Worm (Caenorhabditis elegans) whole organism, late embryonic: ENCODE measurements around the gene C04G2.5.

Experiments
- F13H6.1 ChIP-seq: sonication (generic microtip); optimal IDR thresholded peaks from 2 replicates; lab custom pipeline; 2016; ENCODE audit warnings: missing genetic modification characterization, missing compliant biosample characterization
- ahr-1 ChIP-seq: sonication (generic microtip); optimal IDR thresholded peaks from 2 replicates; lab custom pipeline; 2016; ENCODE audit warnings: missing genetic modification characterization, missing compliant biosample characterization
- ama-1 ChIP-seq: fragments of 150-350 bp; optimal IDR thresholded peaks from 2 replicates; lab custom pipeline; 2014
- ceh-45 ChIP-seq: fragments of 200-800 bp; sonication (Bioruptor generic); IDR thresholded peaks from 2 replicates; pipeline ENCODE4 v1.3.6; 2022; ENCODE audit warnings: missing genetic modification reagents, missing genetic modification characterization, missing compliant biosample characterization
- dve-1 ChIP-seq: sonication (generic microtip); optimal IDR thresholded peaks from 2 replicates; lab custom pipeline; 2017; ENCODE audit warnings: antibody characterized with exemption, mild to moderate bottlenecking, missing genetic modification characterization, missing compliant biosample characterization
- nfya-1 ChIP-seq: sonication (generic microtip); optimal IDR thresholded peaks from 2 replicates; lab custom pipeline; 2017; ENCODE audit warnings: missing genetic modification characterization, mild to moderate bottlenecking, missing compliant biosample characterization, antibody characterized with exemption, moderate library complexity
- unc-3 ChIP-seq, 2 experiments: fragments of 200-800 bp in 1 of 2; sonication (Bioruptor generic) in 1 of 2; sonication (generic microtip) in 1 of 2; conservative IDR thresholded peaks in 1 of 2; optimal IDR thresholded peaks in 1 of 2; 2 replicates each; pipeline versions ENCODE4 v1.3.6 to Lab custom; 2016 to 2022; ENCODE audit warnings: missing compliant biosample characterization in 2 of 2, missing genetic modification characterization in 2 of 2, missing genetic modification reagents in 1 of 2

DNA sequence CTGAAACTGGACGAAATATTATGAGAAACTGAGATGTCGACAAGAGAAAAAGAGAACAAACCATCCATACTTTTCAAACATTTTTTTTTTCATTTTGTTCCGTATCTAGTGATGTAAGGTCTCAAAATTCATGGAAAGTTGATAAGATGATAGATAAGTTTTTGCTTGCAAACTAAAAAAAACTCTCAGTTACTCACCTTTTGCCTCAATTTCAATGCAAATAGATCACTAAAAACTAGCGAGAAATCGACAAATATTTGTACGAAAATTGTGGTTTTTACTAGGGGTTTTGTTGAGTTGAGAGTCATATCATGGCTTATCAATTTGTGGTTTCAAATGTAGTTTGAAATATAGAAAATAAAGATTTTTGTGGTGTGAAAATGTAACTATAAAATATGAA, 34.3 kb downstream of the C04G2.5 start:
- no peak for TF ChIP-seq dve-1 (tag; lab: Kevin White, UChicago)
- no peak for TF ChIP-seq ama-1 (lab: Kevin White, UChicago)
- no peak for TF ChIP-seq F13H6.1 (tag; lab: Kevin White, UChicago)
- TF ChIP-seq ceh-45: no peak
- no peak for TF ChIP-seq nfya-1 (tag; lab: Kevin White, UChicago)
- TF ChIP-seq ahr-1: no peak
- no peak for TF ChIP-seq unc-3 (GFP tag; conservative IDR thresholded peaks at IDR 0.05; lab: Robert Waterston, UW)
- TF ChIP-seq unc-3 (tag; optimal IDR thresholded peaks at IDR 0.05; lab: Kevin White, UChicago): no peak
